Worm (Caenorhabditis elegans) whole organism, mixed stage, embryonic: ENCODE results near the gene orc-3.

Source experiments
- bed-3 ChIP-seq: fragments of 200-800 bp; sonication (Bioruptor generic); optimal IDR thresholded peaks from 3 replicates; lab custom pipeline; 2018; ENCODE audit warnings: mild to moderate bottlenecking, missing genetic modification characterization, moderate library complexity, missing compliant biosample characterization
- ceh-43 ChIP-seq: fragments of 200-800 bp; sonication (Bioruptor generic); optimal IDR thresholded peaks from 2 replicates; lab custom pipeline; 2018; ENCODE audit warnings: mild to moderate bottlenecking, missing genetic modification characterization, moderate library complexity, missing compliant biosample characterization
- ces-1 ChIP-seq: fragments of 150-350 bp; optimal IDR thresholded peaks from 2 replicates; lab custom pipeline; 2014; ENCODE audit warnings: missing biosample characterization, missing genetic modification reagents, missing genetic modification characterization
- flh-1 ChIP-seq: fragments of 200-800 bp; sonication (Bioruptor generic); optimal IDR thresholded peaks from 2 replicates; lab custom pipeline; 2018; ENCODE audit warnings: mild to moderate bottlenecking, missing genetic modification characterization, moderate library complexity, missing compliant biosample characterization
- lin-13 ChIP-seq: fragments of 150-350 bp; optimal IDR thresholded peaks from 2 replicates; lab custom pipeline; 2014; ENCODE audit warnings: missing biosample characterization, missing genetic modification characterization
- mep-1 ChIP-seq: fragments of 150-350 bp; optimal IDR thresholded peaks from 2 replicates; lab custom pipeline; 2017; ENCODE audit warnings: missing biosample characterization, missing genetic modification reagents, missing genetic modification characterization, inconsistent platforms
- nhr-237 ChIP-seq: fragments of 150-350 bp; optimal IDR thresholded peaks from 2 replicates; lab custom pipeline; 2014; ENCODE audit warnings: missing biosample characterization, missing genetic modification characterization
- snpc-4 ChIP-seq: fragments of 150-350 bp; optimal IDR thresholded peaks from 2 replicates; lab custom pipeline; 2014; ENCODE audit warnings: missing biosample characterization, missing genetic modification characterization
- unc-39 ChIP-seq: fragments of 150-350 bp; optimal IDR thresholded peaks from 2 replicates; lab custom pipeline; 2014; ENCODE audit warnings: missing biosample characterization, missing genetic modification characterization
- ztf-11 ChIP-seq: fragments of 150-350 bp; optimal IDR thresholded peaks from 2 replicates; lab custom pipeline; 2014; ENCODE audit warnings: missing biosample characterization, missing genetic modification characterization

ce11 chrIII:1166388-1166787, 41.5 kb upstream of the orc-3 start:
- TF ChIP-seq nhr-237 (no peak), flh-1 (GFP tag; lab: Kevin White, UChicago) (no peak), mep-1 (tag; lab: Kevin White, UChicago) (no peak), ceh-43 (no peak), snpc-4 (tag; lab: Kevin White, UChicago) (no peak), bed-3 (GFP tag; lab: Kevin White, UChicago) (no peak), unc-39 (tag; lab: Kevin White, UChicago) (no peak), ztf-11 (tag; lab: Kevin White, UChicago) (no peak), ces-1 (GFP tag; lab: Kevin White, UChicago) (no peak), lin-13 (tag; lab: Kevin White, UChicago) (no peak)
